Fruit fly (Drosophila melanogaster): ENCODE results near the gene Syn.

The Syn gene

DNA sequence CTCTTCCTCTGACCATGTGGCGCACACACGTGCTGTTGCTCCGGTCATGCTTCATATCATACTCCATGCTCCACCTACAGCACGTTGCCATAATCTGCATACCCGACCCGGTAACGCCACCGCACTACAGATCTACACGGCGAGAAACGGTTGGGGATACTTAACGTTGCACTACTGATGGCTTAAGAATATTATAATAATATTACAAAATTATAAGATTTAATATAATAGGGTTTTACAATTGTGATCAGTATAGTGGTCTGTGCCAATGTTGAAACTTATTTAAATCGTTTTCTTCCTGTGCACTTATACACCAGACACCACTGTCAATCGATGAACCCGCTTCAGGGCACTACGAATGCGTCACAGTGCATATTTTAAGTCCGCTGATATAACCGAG lies 22.9 kb downstream of the Syn start (continued):
- no peak for TF ChIP-seq bbx (GFP tag; IDR thresholded peaks at IDR 0.05; ENCODE audit: partially characterized antibody)
- TF ChIP-seq chm (GFP tag; IDR thresholded peaks at IDR 0.05), result no peak
- TF ChIP-seq CG9437 (GFP tag; optimal IDR thresholded peaks at IDR 0.05), result peak; percentile 42
- TF ChIP-seq CG10959 (GFP tag; IDR thresholded peaks at IDR 0.05), result 0 out of 2 replicates have a peak, but pooled peaks have one; percentile 26
- peak; percentile 78 for TF ChIP-seq CG10979 (tag; optimal IDR thresholded peaks at IDR 0.05)
- TF ChIP-seq Dad (GFP tag; optimal IDR thresholded peaks at IDR 0.05), result no peak
- no peak for TF ChIP-seq cas (GFP tag; IDR thresholded peaks at IDR 0.05)
- TF ChIP-seq CG8388 (GFP tag; optimal IDR thresholded peaks at IDR 0.05), result peak; percentile 77
- no peak for TF ChIP-seq crp (GFP tag; optimal IDR thresholded peaks at IDR 0.05)
- peak; percentile 40 for TF ChIP-seq Jarid2 (GFP tag; optimal IDR thresholded peaks at IDR 0.05)
- TF ChIP-seq scrt (GFP tag; optimal IDR thresholded peaks at IDR 0.05), result no peak
- no peak for TF ChIP-seq CG3163 (GFP tag; optimal IDR thresholded peaks at IDR 0.05)
- TF ChIP-seq CG1647 (GFP tag; optimal IDR thresholded peaks at IDR 0.05), result no peak
- TF ChIP-seq CG3065 (GFP tag; optimal IDR thresholded peaks at IDR 0.05), result no peak
- TF ChIP-seq YL-1 (GFP tag; optimal IDR thresholded peaks at IDR 0.05), result no peak
- TF ChIP-seq al (GFP tag; IDR thresholded peaks at IDR 0.05), result no peak
- TF ChIP-seq B-H1 (GFP tag; IDR thresholded peaks at IDR 0.05), result peak; percentile 56
- TF ChIP-seq CG15073 (GFP tag; optimal IDR thresholded peaks at IDR 0.05), result no peak
- TF ChIP-seq ap (GFP tag; IDR thresholded peaks at IDR 0.05), result peak; percentile 62
- peak; percentile 66; the same call in 1 of the 2 replicates for TF ChIP-seq Nf-YA (GFP tag; IDR thresholded peaks at IDR 0.05)
- peak; percentile 45 for TF ChIP-seq CG11723 (GFP tag; optimal IDR thresholded peaks at IDR 0.05)
- peak; percentile 45 for TF ChIP-seq E2f2 (GFP tag; IDR thresholded peaks at IDR 0.05)
- peak; percentile 41 for TF ChIP-seq Ravus (GFP tag; IDR thresholded peaks at IDR 0.05)
- TF ChIP-seq CG9876 (GFP tag; optimal IDR thresholded peaks at IDR 0.05), result no peak
- no peak for TF ChIP-seq wdn (GFP tag; IDR thresholded peaks at IDR 0.05)
- no peak for TF ChIP-seq Hmr (GFP tag; optimal IDR thresholded peaks at IDR 0.05)
- peak; percentile 66 for TF ChIP-seq gsb-n (tag; optimal IDR thresholded peaks at IDR 0.05)
- peak; percentile 47 for TF ChIP-seq onecut (GFP tag; IDR thresholded peaks at IDR 0.05)
- TF ChIP-seq CG4328 (GFP tag; optimal IDR thresholded peaks at IDR 0.05), result no peak
- TF ChIP-seq CG18764 (GFP tag; optimal IDR thresholded peaks at IDR 0.05), result peak; percentile 34
- TF ChIP-seq Fer3 (tag; optimal IDR thresholded peaks at IDR 0.05), result no peak
- no peak for TF ChIP-seq pan (optimal IDR thresholded peaks at IDR 0.05)
- TF ChIP-seq pan (GFP tag; optimal IDR thresholded peaks at IDR 0.05 in 1 of 2, IDR thresholded peaks at IDR 0.05 in 1 of 2), result peak in 1 of 2 experiments; percentile 78
- no peak for TF ChIP-seq ERR (GFP tag; optimal IDR thresholded peaks at IDR 0.05)
- TF ChIP-seq Myb (GFP tag; optimal IDR thresholded peaks at IDR 0.05), result no peak
- TF ChIP-seq CG1024 (GFP tag; IDR thresholded peaks at IDR 0.05), result peak; percentile 64; the same call in 1 of the 2 replicates
- no peak for TF ChIP-seq CoRest (tag; optimal IDR thresholded peaks at IDR 0.05)
- TF ChIP-seq Sry-δ (GFP tag; optimal IDR thresholded peaks at IDR 0.05), result no peak
- TF ChIP-seq wek (GFP tag; optimal IDR thresholded peaks at IDR 0.05), result no peak
- TF ChIP-seq CHES-1-like (GFP tag; optimal IDR thresholded peaks at IDR 0.05), result no peak
- no peak for TF ChIP-seq B-H2 (GFP tag; optimal IDR thresholded peaks at IDR 0.05)
- no peak for TF ChIP-seq btn (GFP tag; optimal IDR thresholded peaks at IDR 0.05)
- TF ChIP-seq Taf1 (GFP tag; IDR thresholded peaks at IDR 0.05), result 0 out of 2 replicates have a peak, but pooled peaks have one; percentile 23
- no peak for TF ChIP-seq bigmax (GFP tag; optimal IDR thresholded peaks at IDR 0.05)
- no peak for TF ChIP-seq rib (GFP tag; IDR thresholded peaks at IDR 0.05)
- TF ChIP-seq sc (optimal IDR thresholded peaks at IDR 0.05), result no peak
- peak; percentile 59 for TF ChIP-seq sc (GFP tag; optimal IDR thresholded peaks at IDR 0.05)
- no peak for TF ChIP-seq CG1792 (GFP tag; optimal IDR thresholded peaks at IDR 0.05)
- no peak for TF ChIP-seq eyg (GFP tag; optimal IDR thresholded peaks at IDR 0.05)
- TF ChIP-seq CG13424 (tag; optimal IDR thresholded peaks at IDR 0.05), result peak; percentile 73
- no peak for TF ChIP-seq Stat92E (GFP tag; optimal IDR thresholded peaks at IDR 0.05)
- TF ChIP-seq CG11696 (GFP tag; IDR thresholded peaks at IDR 0.05), result peak; percentile 54; the same call in 1 of the 2 replicates

Data from whole organism, embryonic.